Fruit fly (Drosophila melanogaster) whole organism, wandering third instar larva: Measurements from ENCODE around the gene CG13842.

Source experiments
- Abd-B ChIP-seq: fragments of >200 bp; optimal IDR thresholded peaks from 2 replicates; lab custom pipeline; 2017; ENCODE audit warnings: missing biosample characterization, missing genetic modification characterization
- CG32264 ChIP-seq: fragments of 200-800 bp; sonication (Bioruptor generic); optimal IDR thresholded peaks from 2 replicates; lab custom pipeline; 2016; ENCODE audit warnings: missing biosample characterization, missing genetic modification characterization
- CG9705 ChIP-seq: fragments of 200-800 bp; sonication (Bioruptor generic); optimal IDR thresholded peaks from 2 replicates; lab custom pipeline; 2018; ENCODE audit warnings: missing biosample characterization, mild to moderate bottlenecking, missing genetic modification characterization
- CrebA ChIP-seq: fragments of 200-800 bp; sonication (Bioruptor generic); optimal IDR thresholded peaks from 2 replicates; lab custom pipeline; 2016; ENCODE audit warnings: missing biosample characterization, mild to moderate bottlenecking, missing genetic modification characterization, borderline replicate concordance
- Dfd ChIP-seq: fragments of >200 bp; optimal IDR thresholded peaks from 2 replicates; lab custom pipeline; 2017; ENCODE audit warnings: missing biosample characterization, missing genetic modification characterization
- Dif ChIP-seq: fragments of 200-275, 200-300 bp; sonication (Bioruptor generic); optimal IDR thresholded peaks from 2 replicates; lab custom pipeline; 2018; ENCODE audit warnings: missing biosample characterization, missing genetic modification characterization; ENCODE audit not compliant: partially characterized antibody
- GATAd ChIP-seq: sonication (Bioruptor generic); optimal IDR thresholded peaks from 2 replicates; lab custom pipeline; 2016; ENCODE audit warnings: missing biosample characterization, missing genetic modification characterization
- HLH106 ChIP-seq: fragments of 200-800 bp; optimal IDR thresholded peaks from 3 replicates; lab custom pipeline; 2019; ENCODE audit warnings: missing biosample characterization, mild to moderate bottlenecking, missing genetic modification characterization, moderate library complexity
- Hnf4 ChIP-seq: fragments of 200-800 bp; sonication (Bioruptor generic); optimal IDR thresholded peaks from 2 replicates; lab custom pipeline; 2016; ENCODE audit warnings: missing biosample characterization, mild to moderate bottlenecking, missing genetic modification characterization
- Hr78 ChIP-seq: fragments of >200 bp; optimal IDR thresholded peaks from 2 replicates; lab custom pipeline; 2017; ENCODE audit warnings: missing biosample characterization, missing genetic modification characterization
- Hr83 ChIP-seq: fragments of 200-300 bp; sonication (Bioruptor generic); optimal IDR thresholded peaks from 2 replicates; lab custom pipeline; 2016; ENCODE audit warnings: missing biosample characterization, mild to moderate bottlenecking, missing genetic modification characterization, moderate library complexity; ENCODE audit not compliant: poor library complexity, severe bottlenecking
- Jra ChIP-seq: sonication (Bioruptor generic); optimal IDR thresholded peaks from 2 replicates; lab custom pipeline; 2016; ENCODE audit warnings: missing biosample characterization, missing genetic modification characterization
- Mio ChIP-seq: sonication (Bioruptor generic); optimal IDR thresholded peaks from 2 replicates; lab custom pipeline; 2016; ENCODE audit warnings: missing biosample characterization, missing genetic modification characterization
- Myc ChIP-seq: fragments of >200 bp; optimal IDR thresholded peaks from 2 replicates; lab custom pipeline; 2017
- N ChIP-seq: fragments of >200 bp; optimal IDR thresholded peaks from 2 replicates; lab custom pipeline; 2018; ENCODE audit warnings: missing biosample characterization, missing external identifiers, missing genetic modification characterization
- OdsH ChIP-seq: fragments of 200-800 bp; sonication (Bioruptor generic); optimal IDR thresholded peaks from 2 replicates; lab custom pipeline; 2016; ENCODE audit warnings: missing biosample characterization, mild to moderate bottlenecking, missing genetic modification characterization
- Rel ChIP-seq, 2 experiments: fragments of 200-800 bp; sonication (Bioruptor generic) in 1 of 2; optimal IDR thresholded peaks; 2 replicates in 1 of 2; 3 replicates in 1 of 2; lab custom pipeline; 2016 to 2019; ENCODE audit warnings: mild to moderate bottlenecking in 2 of 2, missing biosample characterization in 2 of 2, missing genetic modification characterization in 2 of 2, moderate library complexity in 1 of 2
- Sp1 ChIP-seq: fragments of 200-800 bp; sonication (Bioruptor generic); optimal IDR thresholded peaks from 3 replicates; lab custom pipeline; 2019; ENCODE audit warnings: missing biosample characterization, mild to moderate bottlenecking, missing genetic modification characterization, moderate library complexity
- Vsx2 ChIP-seq: fragments of 200-300, 225-300 bp; sonication (Bioruptor generic); optimal IDR thresholded peaks from 2 replicates; lab custom pipeline; 2018; ENCODE audit warnings: missing biosample characterization, missing genetic modification characterization; ENCODE audit not compliant: partially characterized antibody
- br ChIP-seq: fragments of 200-800 bp; sonication (Bioruptor generic); optimal IDR thresholded peaks from 2 replicates; lab custom pipeline; 2016; ENCODE audit warnings: missing biosample characterization, missing genetic modification characterization
- brk ChIP-seq: fragments of 200-800 bp; sonication (Bioruptor generic); optimal IDR thresholded peaks from 2 replicates; lab custom pipeline; 2016; ENCODE audit warnings: missing biosample characterization, mild to moderate bottlenecking, missing genetic modification characterization
- dl ChIP-seq, 2 experiments: fragments of 175-275, 200-275 bp in 1 of 2; fragments of 200-275 bp in 1 of 2; sonication (Bioruptor generic); optimal IDR thresholded peaks; lab custom pipeline; 2018; ENCODE audit warnings: mild to moderate bottlenecking in 2 of 2, missing biosample characterization in 2 of 2, missing genetic modification characterization in 2 of 2, moderate library complexity in 2 of 2; ENCODE audit not compliant: partially characterized antibody in 2 of 2, insufficient read depth in 1 of 2
- dmrt93B ChIP-seq: fragments of 200-800 bp; sonication (Bioruptor generic); optimal IDR thresholded peaks from 2 replicates; lab custom pipeline; 2018; ENCODE audit warnings: missing biosample characterization, mild to moderate bottlenecking, missing genetic modification characterization
- ey ChIP-seq: fragments of 200-800 bp; sonication (Bioruptor generic); optimal IDR thresholded peaks from 2 replicates; lab custom pipeline; 2016; ENCODE audit warnings: missing biosample characterization, missing genetic modification characterization
- foxo ChIP-seq, 2 experiments: fragments of 200-800 bp; sonication (Bioruptor generic); optimal IDR thresholded peaks; 2 replicates in 1 of 2; 3 replicates in 1 of 2; lab custom pipeline; 2016 to 2017; ENCODE audit warnings: missing biosample characterization in 2 of 2, missing genetic modification characterization in 2 of 2
- fru ChIP-seq: fragments of 200-800 bp; sonication (Bioruptor generic); optimal IDR thresholded peaks from 3 replicates; lab custom pipeline; 2016; ENCODE audit warnings: missing biosample characterization, mild to moderate bottlenecking, missing genetic modification characterization
- h ChIP-seq: fragments of 200-800 bp; sonication (Bioruptor generic); optimal IDR thresholded peaks from 3 replicates; lab custom pipeline; 2016; ENCODE audit warnings: missing biosample characterization, mild to moderate bottlenecking, missing genetic modification characterization
- jim ChIP-seq: fragments of 175-275, 200-325 bp; sonication (Bioruptor generic); optimal IDR thresholded peaks from 2 replicates; lab custom pipeline; 2016; ENCODE audit warnings: missing biosample characterization, mild to moderate bottlenecking, missing genetic modification characterization
- pan ChIP-seq: fragments of >200 bp; optimal IDR thresholded peaks from 2 replicates; lab custom pipeline; 2017
- psq ChIP-seq: fragments of 200-800 bp; sonication (Bioruptor generic); optimal IDR thresholded peaks from 3 replicates; lab custom pipeline; 2017; ENCODE audit warnings: missing biosample characterization, mild to moderate bottlenecking, missing genetic modification characterization, moderate library complexity
- rgr ChIP-seq: fragments of 200-800 bp; sonication (Bioruptor generic); optimal IDR thresholded peaks from 3 replicates; lab custom pipeline; 2016; ENCODE audit warnings: missing biosample characterization, mild to moderate bottlenecking, missing genetic modification characterization
- sage ChIP-seq: fragments of 200-800 bp; sonication (Bioruptor generic); optimal IDR thresholded peaks from 2 replicates; lab custom pipeline; 2016; ENCODE audit warnings: missing biosample characterization, mild to moderate bottlenecking, missing genetic modification characterization
- sv ChIP-seq: fragments of 200-800 bp; sonication (Bioruptor generic); optimal IDR thresholded peaks from 3 replicates; lab custom pipeline; 2016; ENCODE audit warnings: missing biosample characterization, missing genetic modification characterization
- tai ChIP-seq: sonication (Bioruptor generic); optimal IDR thresholded peaks from 2 replicates; lab custom pipeline; 2016; ENCODE audit warnings: missing biosample characterization, missing genetic modification characterization
- usp ChIP-seq: fragments of >200 bp; optimal IDR thresholded peaks from 2 replicates; lab custom pipeline; 2017; ENCODE audit warnings: missing biosample characterization, missing genetic modification characterization
- woc ChIP-seq: sonication (Bioruptor generic); optimal IDR thresholded peaks from 2 replicates; lab custom pipeline; 2016; ENCODE audit warnings: missing biosample characterization, mild to moderate bottlenecking, missing genetic modification characterization

Gene CG13842

DNA sequence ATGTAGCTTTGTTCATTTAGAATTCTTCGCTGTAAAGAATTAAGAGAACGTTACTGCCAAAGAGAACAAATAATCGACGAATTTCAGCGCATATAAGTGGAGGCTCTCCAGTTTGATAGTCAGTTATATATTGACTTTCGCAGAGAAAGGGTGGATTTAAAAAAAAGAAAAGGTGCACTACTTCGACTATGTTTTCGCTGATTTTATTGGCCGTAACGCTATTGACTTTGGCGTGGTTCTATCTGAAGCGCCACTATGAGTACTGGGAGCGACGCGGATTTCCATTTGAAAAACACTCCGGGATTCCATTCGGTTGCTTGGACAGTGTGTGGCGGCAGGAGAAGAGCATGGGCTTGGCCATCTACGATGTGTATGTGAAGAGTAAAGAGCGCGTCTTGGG, 8.9 kb downstream of the CG13842 start, which contains the start of gene Cyp6d4:
Cyp6d4 (plus strand) TSS at position 112 of the 400 bp plus-strand sequence.
- no peak for TF ChIP-seq Myc
- TF ChIP-seq fru: peak; percentile 65
- TF ChIP-seq Dif (GFP tag; lab: Kevin White, UChicago): peak; percentile 25

DNA sequence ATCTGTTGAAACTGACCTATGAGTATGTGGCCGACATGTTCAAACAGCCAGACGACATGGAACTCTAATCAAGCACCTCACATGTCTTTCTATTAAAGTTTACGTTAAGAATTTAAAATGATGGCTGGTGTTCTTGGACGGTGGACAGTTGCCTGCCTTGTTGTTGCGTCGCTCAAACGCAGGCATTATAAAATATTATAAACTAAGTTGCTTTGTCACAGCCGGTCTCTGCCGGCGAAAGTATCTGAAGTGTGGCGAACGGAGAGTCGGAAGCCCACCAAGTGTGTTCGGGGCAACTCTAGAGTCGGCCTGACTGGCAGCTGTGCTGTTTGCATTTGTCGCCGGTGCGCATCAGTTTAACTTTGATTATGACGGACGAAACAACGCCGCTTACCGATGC, 12.4 kb downstream of the CG13842 start, which contains the start of gene cd:
cd (plus strand) TSS at position 301 of the 400 bp plus-strand sequence.
- TF ChIP-seq Jra (GFP tag; lab: Kevin White, UChicago) (no peak), usp (GFP tag; lab: Kevin White, UChicago) (no peak), dmrt93B (GFP tag; lab: Kevin White, UChicago) (no peak), psq (GFP tag; lab: Kevin White, UChicago) (no peak), rgr (GFP tag; lab: Kevin White, UChicago) (no peak), h (GFP tag; lab: Kevin White, UChicago) (no peak), woc (GFP tag; lab: Kevin White, UChicago) (no peak), Rel (GFP tag; optimal IDR thresholded peaks at IDR 0.05; lab: Kevin White, UChicago) (no peak), Rel (tag; optimal IDR thresholded peaks at IDR 0.05; lab: Kevin White, UChicago) (no peak), dl (GFP tag; optimal IDR thresholded peaks at IDR 0.05; lab: Kevin White, UChicago; ENCODE audit: insufficient read depth in 1 of 2, partially characterized antibody in 2 of 2) (no peak), sv (GFP tag; lab: Kevin White, UChicago) (no peak), Hr78 (no peak), OdsH (GFP tag; lab: Kevin White, UChicago) (no peak), ey (no peak), fru (no peak), Dfd (GFP tag; lab: Kevin White, UChicago) (no peak), Dif (GFP tag; lab: Kevin White, UChicago) (no peak), br (GFP tag; lab: Kevin White, UChicago) (no peak), N (no peak)
- TF ChIP-seq, all 38 proteins: peak for 0

- TF ChIP-seq CG32264 (GFP tag; lab: Kevin White, UChicago): no peak
- peak; percentile 89 for TF ChIP-seq HLH106 (tag; lab: Kevin White, UChicago)
- peak; percentile 62 for TF ChIP-seq CG9705 (GFP tag; lab: Kevin White, UChicago)
- no peak for TF ChIP-seq woc (GFP tag; lab: Kevin White, UChicago)
- TF ChIP-seq dl (GFP tag; optimal IDR thresholded peaks at IDR 0.05; lab: Kevin White, UChicago; ENCODE audit: insufficient read depth in 1 of 2, partially characterized antibody in 2 of 2): no peak
- no peak for TF ChIP-seq Abd-B (GFP tag; lab: Kevin White, UChicago)
- no peak for TF ChIP-seq GATAd (GFP tag; lab: Kevin White, UChicago)
- TF ChIP-seq Rel (GFP tag; optimal IDR thresholded peaks at IDR 0.05; lab: Kevin White, UChicago): no peak
- peak; percentile 53 for TF ChIP-seq Rel (tag; optimal IDR thresholded peaks at IDR 0.05; lab: Kevin White, UChicago)
- TF ChIP-seq CrebA: no peak
- TF ChIP-seq usp (GFP tag; lab: Kevin White, UChicago): no peak
- no peak for TF ChIP-seq N
- TF ChIP-seq psq (GFP tag; lab: Kevin White, UChicago): peak; percentile 67
- TF ChIP-seq pan (lab: Kevin White, UChicago): no peak
- peak; percentile 52 for TF ChIP-seq sv (GFP tag; lab: Kevin White, UChicago)
- peak; percentile 79 for TF ChIP-seq Sp1 (GFP tag; lab: Kevin White, UChicago)
- no peak for TF ChIP-seq brk
- peak in 1 of 2 experiments; percentile 76 for TF ChIP-seq foxo (GFP tag; optimal IDR thresholded peaks at IDR 0.05; lab: Kevin White, UChicago)
- TF ChIP-seq rgr (GFP tag; lab: Kevin White, UChicago): peak; percentile 76
- peak; percentile 63 for TF ChIP-seq OdsH (GFP tag; lab: Kevin White, UChicago)
Measured at dm6 chr3R:22690311-22690710, 16.8 kb downstream of the CG13842 start, which contains the start of the genes wfs1 and Nup133. Gene wfs1, minus strand, starts transcription at chr3R:22690380. Gene Nup133, plus strand, starts transcription at chr3R:22690607.

DNA sequence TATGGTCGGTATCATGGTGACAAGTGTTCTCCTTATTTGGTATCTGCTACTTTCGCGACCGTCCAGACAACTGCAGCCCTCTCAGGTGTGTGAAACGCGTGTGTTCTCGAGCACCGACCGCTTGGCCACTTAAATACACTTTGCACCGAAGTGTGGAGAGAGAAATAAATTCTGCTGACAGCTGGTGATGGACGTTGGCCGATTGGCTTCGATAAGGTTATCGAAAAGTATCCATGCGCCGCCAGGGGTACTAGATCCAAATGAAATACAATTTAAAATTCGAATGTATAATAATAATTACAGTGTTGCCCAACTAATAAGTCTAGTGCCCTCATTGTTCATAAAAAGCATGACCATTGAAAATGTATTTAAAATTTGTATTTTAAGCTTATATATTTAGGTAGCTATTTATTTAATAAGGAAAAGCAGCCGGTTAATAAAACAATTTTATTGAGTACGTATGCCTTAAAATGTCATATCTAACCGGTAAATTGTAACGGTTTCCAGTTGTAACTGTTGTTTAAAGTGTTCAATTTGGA, 20.7 kb downstream of the CG13842 start, which contains the start of the genes Gclm and CG17625:
Gclm (minus strand) TSS at position 175 of the 539 bp plus-strand sequence.
CG17625 (plus strand) TSS at position 514 of the 539 bp plus-strand sequence.
- no peak for TF ChIP-seq Abd-B (GFP tag; lab: Kevin White, UChicago)
- TF ChIP-seq brk: no peak
- TF ChIP-seq tai (GFP tag; lab: Kevin White, UChicago): no peak
- no peak for TF ChIP-seq GATAd (GFP tag; lab: Kevin White, UChicago)
- no peak for TF ChIP-seq Hr78
- TF ChIP-seq woc (GFP tag; lab: Kevin White, UChicago): peak; percentile 42
- peak; percentile 58 for TF ChIP-seq OdsH (GFP tag; lab: Kevin White, UChicago)
- TF ChIP-seq Hr83 (GFP tag; lab: Kevin White, UChicago): peak; percentile 52
- peak; percentile 64 for TF ChIP-seq HLH106 (tag; lab: Kevin White, UChicago)
- peak; percentile 61 for TF ChIP-seq rgr (GFP tag; lab: Kevin White, UChicago)
- TF ChIP-seq Dfd (GFP tag; lab: Kevin White, UChicago): no peak
- TF ChIP-seq CG9705 (GFP tag; lab: Kevin White, UChicago): peak; percentile 26
- peak; percentile 47 for TF ChIP-seq sv (GFP tag; lab: Kevin White, UChicago)
- peak; percentile 46 for TF ChIP-seq psq (GFP tag; lab: Kevin White, UChicago)
- TF ChIP-seq br (GFP tag; lab: Kevin White, UChicago): peak; percentile 60
- TF ChIP-seq Hnf4 (GFP tag; lab: Kevin White, UChicago): no peak
- no peak for TF ChIP-seq Jra (GFP tag; lab: Kevin White, UChicago)
- TF ChIP-seq Rel (GFP tag; optimal IDR thresholded peaks at IDR 0.05; lab: Kevin White, UChicago): no peak
- TF ChIP-seq Rel (tag; optimal IDR thresholded peaks at IDR 0.05; lab: Kevin White, UChicago): peak; percentile 57
- TF ChIP-seq Mio (GFP tag; lab: Kevin White, UChicago): no peak
- TF ChIP-seq h (GFP tag; lab: Kevin White, UChicago): peak; percentile 67
- no peak for TF ChIP-seq N
- TF ChIP-seq Dif (GFP tag; lab: Kevin White, UChicago): no peak
- no peak for TF ChIP-seq sage (GFP tag; lab: Kevin White, UChicago)
- no peak for TF ChIP-seq Vsx2
- TF ChIP-seq dl (GFP tag; optimal IDR thresholded peaks at IDR 0.05; lab: Kevin White, UChicago; ENCODE audit: insufficient read depth in 1 of 2, partially characterized antibody in 2 of 2): no peak
- no peak for TF ChIP-seq usp (GFP tag; lab: Kevin White, UChicago)
- peak; percentile 3 for TF ChIP-seq ey
- no peak for TF ChIP-seq Myc
- TF ChIP-seq CG32264 (GFP tag; lab: Kevin White, UChicago): no peak
- TF ChIP-seq CrebA: no peak
- no peak for TF ChIP-seq jim (GFP tag; lab: Kevin White, UChicago)
